Worm (Caenorhabditis elegans): ENCODE results near the gene tag-294.

Gene tag-294

ce11 chrX:5728956-5729467 lies 34.2 kb downstream of the tag-294 start (continued):
- no peak for TF ChIP-seq unc-130 (GFP tag; optimal IDR thresholded peaks at IDR 0.05)
- no peak for TF ChIP-seq nhr-25 (tag; optimal IDR thresholded peaks at IDR 0.05; ENCODE audit: borderline replicate concordance, insufficient read depth)
- peak; percentile 15 for TF ChIP-seq hlh-11 (tag; optimal IDR thresholded peaks at IDR 0.05)
- TF ChIP-seq lin-29 (GFP tag; IDR thresholded peaks at IDR 0.05): no peak
- no peak for TF ChIP-seq daf-19 (GFP tag; conservative IDR thresholded peaks at IDR 0.05)
- peak; percentile 39 for TF ChIP-seq dmd-6 (GFP tag; IDR thresholded peaks at IDR 0.05)
- no peak for TF ChIP-seq sdz-12 (GFP tag; optimal IDR thresholded peaks at IDR 0.05)
- TF ChIP-seq lin-13 (GFP tag; optimal IDR thresholded peaks at IDR 0.05): no peak
- TF ChIP-seq ztf-7 (tag; optimal IDR thresholded peaks at IDR 0.05): no peak
- TF ChIP-seq zip-11 (GFP tag; IDR thresholded peaks at IDR 0.05): no peak
- no peak for TF ChIP-seq lir-3 (tag; optimal IDR thresholded peaks at IDR 0.05)
- no peak for TF ChIP-seq mxl-2 (GFP tag; conservative IDR thresholded peaks at IDR 0.05)
- peak; percentile 51 for TF ChIP-seq vab-7 (GFP tag; IDR thresholded peaks at IDR 0.05)
- peak in 1 of 2 experiments; percentile 80 for TF ChIP-seq mdl-1 (tag; optimal IDR thresholded peaks at IDR 0.05)
- peak; percentile 13 for TF ChIP-seq zfp-2 (tag; optimal IDR thresholded peaks at IDR 0.05)
- no peak for TF ChIP-seq F49E8.2 (tag; optimal IDR thresholded peaks at IDR 0.05; ENCODE audit: borderline replicate concordance)
- no peak for TF ChIP-seq lin-38 (GFP tag; IDR thresholded peaks at IDR 0.05)
- no peak for TF ChIP-seq D1046.2 (GFP tag; IDR thresholded peaks at IDR 0.05)
- TF ChIP-seq dve-1 (tag; optimal IDR thresholded peaks at IDR 0.05; ENCODE audit: insufficient read depth): peak; percentile 9
- no peak for TF ChIP-seq unc-39 (tag; optimal IDR thresholded peaks at IDR 0.05)
- no peak for TF ChIP-seq mes-2 (tag; optimal IDR thresholded peaks at IDR 0.05; ENCODE audit: poor library complexity, severe bottlenecking)
- no peak for TF ChIP-seq lin-15B (tag; optimal IDR thresholded peaks at IDR 0.05)
- TF ChIP-seq Y75B8A.6 (GFP tag; IDR thresholded peaks at IDR 0.05): no peak
- no peak for TF ChIP-seq nhr-102 (tag; optimal IDR thresholded peaks at IDR 0.05)
- no peak for TF ChIP-seq nhr-10 (tag; optimal IDR thresholded peaks at IDR 0.05)
- no peak for TF ChIP-seq R02D3.7 (tag; optimal IDR thresholded peaks at IDR 0.05)
- no peak for TF ChIP-seq zfp-3 (GFP tag; conservative IDR thresholded peaks at IDR 0.05)
- no peak for TF ChIP-seq duxl-1 (tag; optimal IDR thresholded peaks at IDR 0.05; ENCODE audit: poor library complexity)
- TF ChIP-seq mep-1 (tag; optimal IDR thresholded peaks at IDR 0.05): peak; percentile 87
- TF ChIP-seq nhr-76 (tag; optimal IDR thresholded peaks at IDR 0.05): no peak
- no peak for TF ChIP-seq dmd-9 (GFP tag; IDR thresholded peaks at IDR 0.05)
- peak; percentile 68 for TF ChIP-seq nhr-11 (tag; optimal IDR thresholded peaks at IDR 0.05)
- TF ChIP-seq Y105C5A.15 (GFP tag; IDR thresholded peaks at IDR 0.05): no peak
- TF ChIP-seq nhr-41 (GFP tag; IDR thresholded peaks at IDR 0.05): no peak
- TF ChIP-seq daf-16 (GFP tag; optimal IDR thresholded peaks at IDR 0.05): no peak
- no peak for TF ChIP-seq daf-16 (tag; optimal IDR thresholded peaks at IDR 0.05)
- TF ChIP-seq hif-1 (tag; optimal IDR thresholded peaks at IDR 0.05): peak in 1 of 2 experiments; percentile 56
- TF ChIP-seq attf-4 (tag; optimal IDR thresholded peaks at IDR 0.05): no peak
- TF ChIP-seq snpc-1.2 (GFP tag; IDR thresholded peaks at IDR 0.05): no peak
- no peak for TF ChIP-seq saeg-2 (GFP tag; IDR thresholded peaks at IDR 0.05)
- TF ChIP-seq lsy-2 (tag; optimal IDR thresholded peaks at IDR 0.05): peak; percentile 38 to 56
- no peak for TF ChIP-seq nhr-237 (tag; optimal IDR thresholded peaks at IDR 0.05)
- TF ChIP-seq cey-2 (tag; optimal IDR thresholded peaks at IDR 0.05; ENCODE audit: borderline replicate concordance, insufficient read depth): no peak
- peak; percentile 2 for TF ChIP-seq spr-1 (tag; optimal IDR thresholded peaks at IDR 0.05)
- no peak for TF ChIP-seq nhr-6 (tag; optimal IDR thresholded peaks at IDR 0.05)
- TF ChIP-seq hmg-1.1 (GFP tag; IDR thresholded peaks at IDR 0.05): peak; percentile 76; the same call in 1 of the 2 replicates
- no peak for TF ChIP-seq mdt-29 (GFP tag; IDR thresholded peaks at IDR 0.05)
- no peak for TF ChIP-seq ama-1 (optimal IDR thresholded peaks at IDR 0.05)
- TF ChIP-seq ceh-44 (GFP tag; IDR thresholded peaks at IDR 0.05): no peak
- TF ChIP-seq ceh-20 (GFP tag; IDR thresholded peaks at IDR 0.05): peak; percentile 51; the same call in 1 of the 2 replicates
- no peak for TF ChIP-seq fos-1 (tag; optimal IDR thresholded peaks at IDR 0.05)

All from whole organism, L4 larva.